Worm (Caenorhabditis elegans) whole organism, midembryonic: ENCODE measurements around the gene C14B9.8.

Experiments used
- T22C8.4 ChIP-seq: fragments of 200-800 bp; sonication (Bioruptor generic); IDR thresholded peaks from 2 replicates; pipeline ENCODE4 v1.3.6; 2022; ENCODE audit warnings: missing genetic modification characterization, missing compliant biosample characterization
- cog-1 ChIP-seq: sonication (generic microtip); optimal IDR thresholded peaks from 2 replicates; lab custom pipeline; 2016; ENCODE audit warnings: missing genetic modification characterization, missing compliant biosample characterization
- ref-1 ChIP-seq: fragments of 200-800 bp; sonication (Bioruptor generic); conservative IDR thresholded peaks from 2 replicates; pipeline ENCODE4 v1.3.6; 2022; ENCODE audit warnings: missing genetic modification reagents, missing genetic modification characterization, missing compliant biosample characterization
- ztf-29 ChIP-seq: fragments of 200-800 bp; sonication (Bioruptor generic); IDR thresholded peaks from 2 replicates; pipeline ENCODE4 v1.3.6; 2022; ENCODE audit warnings: missing genetic modification reagents, missing genetic modification characterization, missing compliant biosample characterization

DNA sequence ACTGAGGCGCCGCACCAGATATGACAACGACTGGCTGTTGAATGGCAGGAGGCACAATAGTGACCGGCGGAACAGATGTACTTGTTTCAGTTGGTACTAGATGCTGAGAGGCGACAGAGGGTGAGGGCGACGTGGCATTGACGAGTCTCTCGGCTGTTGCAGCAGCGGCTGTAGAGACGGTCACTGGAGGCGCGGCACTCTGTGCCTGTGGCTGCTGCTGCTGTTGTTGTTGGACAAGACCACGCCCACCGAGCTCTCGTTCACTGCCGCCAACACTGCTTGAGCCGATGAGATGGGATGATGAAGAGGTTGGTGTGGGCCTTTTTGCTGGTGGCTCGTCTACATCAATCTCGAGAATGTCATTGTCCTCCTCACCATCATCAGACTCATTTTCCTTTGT, 27.3 kb downstream of the C14B9.8 start:
- TF ChIP-seq ztf-29 (GFP tag; lab: Robert Waterston, UW) (no peak), ref-1 (GFP tag; lab: Robert Waterston, UW) (no peak), cog-1 (no peak), T22C8.4 (GFP tag; lab: Robert Waterston, UW) (no peak)
